Worm (Caenorhabditis elegans): ENCODE measurements around the gene rpb-6.

rpb-6 gene

ce11 chrII:10558962-10559415 lies 20.2 kb upstream of the rpb-6 start:
- TF ChIP-seq ztf-23 (GFP tag; IDR thresholded peaks at IDR 0.05) (0 out of 2 replicates have a peak, but pooled peaks have one; percentile 20), cog-1 (tag; optimal IDR thresholded peaks at IDR 0.05) (no peak), flt-1 (GFP tag; IDR thresholded peaks at IDR 0.05) (0 out of 2 replicates have a peak, but pooled peaks have one; percentile 41)

- TF ChIP-seq flt-1 (GFP tag; IDR thresholded peaks at IDR 0.05) (no peak), ztf-29 (GFP tag; IDR thresholded peaks at IDR 0.05) (no peak), T22C8.4 (GFP tag; IDR thresholded peaks at IDR 0.05) (no peak), ztf-23 (GFP tag; IDR thresholded peaks at IDR 0.05) (no peak), ref-1 (GFP tag; conservative IDR thresholded peaks at IDR 0.05) (no peak), cog-1 (tag; optimal IDR thresholded peaks at IDR 0.05) (no peak), tab-1 (GFP tag; IDR thresholded peaks at IDR 0.05) (no peak), klf-2 (GFP tag; conservative IDR thresholded peaks at IDR 0.05) (no peak), med-1 (GFP tag; optimal IDR thresholded peaks at IDR 0.05; ENCODE audit: insufficient read depth) (no peak)
Observed at ce11 chrII:10559671-10560184, 19.5 kb upstream of the rpb-6 start.

ce11 chrII:10563368-10563767 lies 15.8 kb upstream of the rpb-6 start, which contains the start of gene cdc-48.1:
Gene cdc-48.1 (minus strand): TSS chrII:10563407.
- TF ChIP-seq cog-1 (tag; optimal IDR thresholded peaks at IDR 0.05) (peak; percentile 99), flt-1 (GFP tag; IDR thresholded peaks at IDR 0.05) (peak; percentile 94), klf-2 (GFP tag; conservative IDR thresholded peaks at IDR 0.05) (peak; percentile 76), T22C8.4 (GFP tag; IDR thresholded peaks at IDR 0.05) (peak; percentile 76), ztf-23 (GFP tag; IDR thresholded peaks at IDR 0.05) (peak; percentile 94), tab-1 (GFP tag; IDR thresholded peaks at IDR 0.05) (peak; percentile 80), med-1 (GFP tag; optimal IDR thresholded peaks at IDR 0.05; ENCODE audit: insufficient read depth) (peak; percentile 25), ztf-29 (GFP tag; IDR thresholded peaks at IDR 0.05) (peak; percentile 60; the same call in 1 of the 2 replicates), ref-1 (GFP tag; conservative IDR thresholded peaks at IDR 0.05) (no peak)

- no peak for TF ChIP-seq tab-1 (GFP tag; IDR thresholded peaks at IDR 0.05)
- TF ChIP-seq flt-1 (GFP tag; IDR thresholded peaks at IDR 0.05) = no peak
- no peak for TF ChIP-seq med-1 (GFP tag; optimal IDR thresholded peaks at IDR 0.05; ENCODE audit: insufficient read depth)
- no peak for TF ChIP-seq ztf-29 (GFP tag; IDR thresholded peaks at IDR 0.05)
- no peak for TF ChIP-seq cog-1 (tag; optimal IDR thresholded peaks at IDR 0.05)
- TF ChIP-seq ref-1 (GFP tag; conservative IDR thresholded peaks at IDR 0.05) = no peak
- no peak for TF ChIP-seq ztf-23 (GFP tag; IDR thresholded peaks at IDR 0.05)
- TF ChIP-seq T22C8.4 (GFP tag; IDR thresholded peaks at IDR 0.05) = no peak
- TF ChIP-seq klf-2 (GFP tag; conservative IDR thresholded peaks at IDR 0.05) = no peak
Observed at ce11 chrII:10564578-10564977, 14.6 kb upstream of the rpb-6 start, which contains the start of the genes C06A1.6 and C06A1.7. Gene C06A1.6 (minus strand): TSS chrII:10564678. Gene C06A1.7 (plus strand): TSS chrII:10564891.

ce11 chrII:10566458-10566857 lies 12.7 kb upstream of the rpb-6 start:
- TF ChIP-seq flt-1 (GFP tag; IDR thresholded peaks at IDR 0.05) (no peak), ztf-29 (GFP tag; IDR thresholded peaks at IDR 0.05) (no peak), klf-2 (GFP tag; conservative IDR thresholded peaks at IDR 0.05) (no peak), cog-1 (tag; optimal IDR thresholded peaks at IDR 0.05) (no peak), ref-1 (GFP tag; conservative IDR thresholded peaks at IDR 0.05) (no peak), med-1 (GFP tag; optimal IDR thresholded peaks at IDR 0.05; ENCODE audit: insufficient read depth) (no peak), T22C8.4 (GFP tag; IDR thresholded peaks at IDR 0.05) (no peak), tab-1 (GFP tag; IDR thresholded peaks at IDR 0.05) (no peak), ztf-23 (GFP tag; IDR thresholded peaks at IDR 0.05) (no peak)

ce11 chrII:10569498-10569897 lies 9.7 kb upstream of the rpb-6 start:
- TF ChIP-seq med-1 (GFP tag; optimal IDR thresholded peaks at IDR 0.05; ENCODE audit: insufficient read depth) = no peak
- TF ChIP-seq T22C8.4 (GFP tag; IDR thresholded peaks at IDR 0.05) = no peak
- no peak for TF ChIP-seq ztf-29 (GFP tag; IDR thresholded peaks at IDR 0.05)
- TF ChIP-seq flt-1 (GFP tag; IDR thresholded peaks at IDR 0.05) = no peak

ce11 chrII:10570302-10570701 lies 8.9 kb upstream of the rpb-6 start, which contains the start of gene txt-13:
Gene txt-13 (plus strand): TSS chrII:10570602.
- no peak for TF ChIP-seq tab-1 (GFP tag; IDR thresholded peaks at IDR 0.05)
- no peak for TF ChIP-seq klf-2 (GFP tag; conservative IDR thresholded peaks at IDR 0.05)
- no peak for TF ChIP-seq T22C8.4 (GFP tag; IDR thresholded peaks at IDR 0.05)
- TF ChIP-seq ref-1 (GFP tag; conservative IDR thresholded peaks at IDR 0.05) = no peak
- TF ChIP-seq cog-1 (tag; optimal IDR thresholded peaks at IDR 0.05) = no peak
- no peak for TF ChIP-seq ztf-23 (GFP tag; IDR thresholded peaks at IDR 0.05)
- no peak for TF ChIP-seq flt-1 (GFP tag; IDR thresholded peaks at IDR 0.05)
- no peak for TF ChIP-seq med-1 (GFP tag; optimal IDR thresholded peaks at IDR 0.05; ENCODE audit: insufficient read depth)
- TF ChIP-seq ztf-29 (GFP tag; IDR thresholded peaks at IDR 0.05) = no peak

- TF ChIP-seq flt-1 (GFP tag; IDR thresholded peaks at IDR 0.05) (no peak), ztf-23 (GFP tag; IDR thresholded peaks at IDR 0.05) (no peak), cog-1 (tag; optimal IDR thresholded peaks at IDR 0.05) (no peak), ref-1 (GFP tag; conservative IDR thresholded peaks at IDR 0.05) (no peak), T22C8.4 (GFP tag; IDR thresholded peaks at IDR 0.05) (no peak), med-1 (GFP tag; optimal IDR thresholded peaks at IDR 0.05; ENCODE audit: insufficient read depth) (no peak), klf-2 (GFP tag; conservative IDR thresholded peaks at IDR 0.05) (no peak), ztf-29 (GFP tag; IDR thresholded peaks at IDR 0.05) (no peak), tab-1 (GFP tag; IDR thresholded peaks at IDR 0.05) (no peak)
Observed at ce11 chrII:10571967-10572366, 7.2 kb upstream of the rpb-6 start, which contains the start of gene C06A1.3. Gene C06A1.3 (plus strand): TSS chrII:10572267.

ce11 chrII:10574177-10574576 lies 5.0 kb upstream of the rpb-6 start:
- TF ChIP-seq klf-2 (GFP tag; conservative IDR thresholded peaks at IDR 0.05) = no peak
- TF ChIP-seq tab-1 (GFP tag; IDR thresholded peaks at IDR 0.05) = no peak
- no peak for TF ChIP-seq ztf-29 (GFP tag; IDR thresholded peaks at IDR 0.05)
- TF ChIP-seq ref-1 (GFP tag; conservative IDR thresholded peaks at IDR 0.05) = no peak
- TF ChIP-seq T22C8.4 (GFP tag; IDR thresholded peaks at IDR 0.05) = no peak

ce11 chrII:10579655-10580054 lies 475 bp downstream of the rpb-6 start, which contains the start of gene dohh-1:
Gene dohh-1 (plus strand): TSS chrII:10579955.
- TF ChIP-seq tab-1 (GFP tag; IDR thresholded peaks at IDR 0.05) (no peak), ztf-29 (GFP tag; IDR thresholded peaks at IDR 0.05) (no peak), flt-1 (GFP tag; IDR thresholded peaks at IDR 0.05) (no peak), cog-1 (tag; optimal IDR thresholded peaks at IDR 0.05) (no peak), klf-2 (GFP tag; conservative IDR thresholded peaks at IDR 0.05) (no peak), ztf-23 (GFP tag; IDR thresholded peaks at IDR 0.05) (no peak), T22C8.4 (GFP tag; IDR thresholded peaks at IDR 0.05) (no peak), ref-1 (GFP tag; conservative IDR thresholded peaks at IDR 0.05) (no peak), med-1 (GFP tag; optimal IDR thresholded peaks at IDR 0.05; ENCODE audit: insufficient read depth) (no peak)

Measured in whole organism, midembryonic.